Fruit fly (Drosophila melanogaster): ENCODE results near the gene lz.
A peak's percentile ranks its signal among the peaks of the same experiment; 100 is the strongest.

The lz gene

dm6 chrX:9343480-9344477 lies 59.3 kb downstream of the lz start (continued):
- peak; percentile 32 to 68 for TF ChIP-seq Hr51 (GFP tag; optimal IDR thresholded peaks at IDR 0.05)
- TF ChIP-seq CG18262 (tag; optimal IDR thresholded peaks at IDR 0.05) = peak; percentile 4
- TF ChIP-seq btn (GFP tag; optimal IDR thresholded peaks at IDR 0.05) = no peak
- TF ChIP-seq dimm (GFP tag; IDR thresholded peaks at IDR 0.05) = 0 out of 2 replicates have a peak, but pooled peaks have one; percentile 26
- peak; percentile 71 for TF ChIP-seq grau (tag; optimal IDR thresholded peaks at IDR 0.05)
- peak; percentile 78 for TF ChIP-seq ind (GFP tag; optimal IDR thresholded peaks at IDR 0.05)
- TF ChIP-seq CG4282 (GFP tag; optimal IDR thresholded peaks at IDR 0.05) = peak; percentile 1
- TF ChIP-seq CG11723 (GFP tag; optimal IDR thresholded peaks at IDR 0.05) = peak; percentile 9
- TF ChIP-seq Ada2b (GFP tag; IDR thresholded peaks at IDR 0.05) = peak; percentile 83
- no peak for TF ChIP-seq CG2129 (GFP tag; IDR thresholded peaks at IDR 0.05; ENCODE audit: partially characterized antibody)
- TF ChIP-seq CG15073 (GFP tag; optimal IDR thresholded peaks at IDR 0.05) = no peak
- TF ChIP-seq br (optimal IDR thresholded peaks at IDR 0.05) = no peak
- no peak for TF ChIP-seq TFAM (GFP tag; optimal IDR thresholded peaks at IDR 0.05)
- no peak for TF ChIP-seq ash1 (GFP tag; optimal IDR thresholded peaks at IDR 0.05)
- TF ChIP-seq sr (GFP tag; IDR thresholded peaks at IDR 0.05) = no peak
- no peak for TF ChIP-seq Tbp (GFP tag; optimal IDR thresholded peaks at IDR 0.05)
- TF ChIP-seq CG30403 (GFP tag; optimal IDR thresholded peaks at IDR 0.05) = peak; percentile 56
- peak; percentile 7 for TF ChIP-seq CG13894 (tag; optimal IDR thresholded peaks at IDR 0.05)
- no peak for TF ChIP-seq CG15601 (tag; optimal IDR thresholded peaks at IDR 0.05)
- TF ChIP-seq exex (tag; optimal IDR thresholded peaks at IDR 0.05) = no peak
- peak; percentile 15 for TF ChIP-seq Hand (GFP tag; optimal IDR thresholded peaks at IDR 0.05)
- TF ChIP-seq CG6854 (GFP tag; optimal IDR thresholded peaks at IDR 0.05) = peak; percentile 28
- no peak for TF ChIP-seq CG5180 (GFP tag; optimal IDR thresholded peaks at IDR 0.05)
- TF ChIP-seq CG6254 (GFP tag; optimal IDR thresholded peaks at IDR 0.05) = no peak
- TF ChIP-seq fd102C (GFP tag; optimal IDR thresholded peaks at IDR 0.05) = no peak
- TF ChIP-seq Blimp-1 (GFP tag; optimal IDR thresholded peaks at IDR 0.05) = peak; percentile 32
- TF ChIP-seq CG17912 (GFP tag; optimal IDR thresholded peaks at IDR 0.05) = no peak
- TF ChIP-seq CG16863 (GFP tag; optimal IDR thresholded peaks at IDR 0.05) = peak; percentile 41
- 0 out of 3 replicates have a peak, but pooled peaks have one; percentile 43 for TF ChIP-seq CG7357 (GFP tag; IDR thresholded peaks at IDR 0.05)
- peak; percentile 60; the same call in 1 of the 3 replicates for TF ChIP-seq zfh1 (GFP tag; IDR thresholded peaks at IDR 0.05)
- peak; percentile 63 for TF ChIP-seq CG17328 (GFP tag; IDR thresholded peaks at IDR 0.05)
- TF ChIP-seq CG11560 (tag; IDR thresholded peaks at IDR 0.05) = no peak
- peak; percentile 86 for TF ChIP-seq CG2889 (GFP tag; IDR thresholded peaks at IDR 0.05)
- TF ChIP-seq chn (GFP tag; optimal IDR thresholded peaks at IDR 0.05) = peak; percentile 42
- peak; percentile 53 for TF ChIP-seq CG6813 (GFP tag; optimal IDR thresholded peaks at IDR 0.05)
- TF ChIP-seq Bdp1 (GFP tag; optimal IDR thresholded peaks at IDR 0.05) = no peak
- no peak for TF ChIP-seq sens-2 (GFP tag; IDR thresholded peaks at IDR 0.05)
- TF ChIP-seq Neu2 (GFP tag; optimal IDR thresholded peaks at IDR 0.05; ENCODE audit: borderline replicate concordance) = no peak
- TF ChIP-seq Opbp (GFP tag; IDR thresholded peaks at IDR 0.05; ENCODE audit: partially characterized antibody) = no peak
- TF ChIP-seq emc (GFP tag; optimal IDR thresholded peaks at IDR 0.05) = peak; percentile 36
- peak; percentile 61; the same call in 1 of the 3 replicates for TF ChIP-seq Mrtf (GFP tag; IDR thresholded peaks at IDR 0.05)
- no peak for TF ChIP-seq CG3065 (GFP tag; optimal IDR thresholded peaks at IDR 0.05)
- TF ChIP-seq z (GFP tag; IDR thresholded peaks at IDR 0.05) = no peak
- no peak for TF ChIP-seq CG5953 (GFP tag; IDR thresholded peaks at IDR 0.05)
- TF ChIP-seq CG6765 (GFP tag; optimal IDR thresholded peaks at IDR 0.05) = no peak
- TF ChIP-seq tna (GFP tag; IDR thresholded peaks at IDR 0.05; ENCODE audit: partially characterized antibody) = no peak
- no peak for TF ChIP-seq wek (GFP tag; optimal IDR thresholded peaks at IDR 0.05)
- peak; percentile 42 for TF ChIP-seq Bteb2 (GFP tag; optimal IDR thresholded peaks at IDR 0.05)

Data from whole organism, embryonic.